Worm (Caenorhabditis elegans) whole organism, L4 larva: ENCODE data around the gene nfki-1.

Experiments used
- Y48G9A.11 ChIP-seq: fragments of 200-800 bp; sonication (Bioruptor generic); IDR thresholded peaks from 2 replicates; pipeline ENCODE4 v1.3.6; 2022; ENCODE audit warnings: missing genetic modification reagents, missing genetic modification characterization, missing compliant biosample characterization
- ZK546.5 ChIP-seq, 2 experiments: sonication (generic microtip); optimal IDR thresholded peaks; 2 replicates each; lab custom pipeline; 2017; ENCODE audit warnings: missing biosample characterization in 2 of 2, missing genetic modification characterization in 2 of 2
- lim-7 ChIP-seq: fragments of 200-800 bp; sonication (Bioruptor generic); IDR thresholded peaks from 2 replicates; pipeline ENCODE4 v1.3.6; 2022; ENCODE audit warnings: missing genetic modification characterization, missing compliant biosample characterization
- nhr-237 ChIP-seq: sonication (generic microtip); optimal IDR thresholded peaks from 2 replicates; lab custom pipeline; 2017; ENCODE audit warnings: missing biosample characterization, missing genetic modification characterization
- nhr-25 ChIP-seq: sonication (generic microtip); optimal IDR thresholded peaks from 2 replicates; lab custom pipeline; 2017; ENCODE audit warnings: missing genetic modification characterization, mild to moderate bottlenecking, missing compliant biosample characterization, antibody characterized with exemption, moderate library complexity, borderline replicate concordance; ENCODE audit not compliant: insufficient read depth
- snpc-1.2 ChIP-seq: fragments of 200-800 bp; sonication (Bioruptor generic); IDR thresholded peaks from 2 replicates; pipeline ENCODE4 v1.3.6; 2022; ENCODE audit warnings: missing genetic modification reagents, missing genetic modification characterization, missing compliant biosample characterization

DNA sequence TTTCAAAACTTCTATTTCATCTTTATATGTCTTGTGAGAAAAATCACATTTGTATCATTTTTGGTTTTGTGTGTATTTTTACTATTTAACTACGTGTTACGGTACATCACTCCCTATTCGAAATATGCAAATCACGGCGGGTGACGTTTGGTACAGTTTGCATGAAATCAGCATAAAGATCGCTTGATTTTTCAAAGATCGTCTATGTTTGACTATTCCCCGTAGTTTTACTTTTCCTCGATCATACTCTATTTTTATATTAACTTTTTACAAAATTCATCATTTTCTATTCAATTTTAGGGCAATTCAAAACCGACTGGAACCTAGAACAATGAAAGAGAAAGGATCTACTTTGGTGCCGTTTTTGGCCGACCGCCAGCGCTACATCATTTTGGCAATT lies 24.4 kb upstream of the nfki-1 start, which contains the start of gene Y15E3A.4:
- TF ChIP-seq Y48G9A.11 (GFP tag; lab: Robert Waterston, UW) (no peak), lim-7 (GFP tag; lab: Robert Waterston, UW) (no peak), snpc-1.2 (no peak), nhr-237 (tag; lab: Kevin White, UChicago) (no peak), ZK546.5 (tag; optimal IDR thresholded peaks at IDR 0.05; lab: Kevin White, UChicago) (no peak), nhr-25 (tag; lab: Kevin White, UChicago) (no peak)
